Fruit fly (Drosophila melanogaster) whole organism, pupa: ENCODE measurements around the gene CG3176.

ENCODE experiments used
- CG10348 ChIP-seq: fragments of 200-800 bp; sonication (Bioruptor generic); IDR thresholded peaks from 2 replicates; pipeline ENCODE4 v1.3.6; 2022; ENCODE audit warnings: missing biosample characterization, missing genetic modification characterization
- CG13204 ChIP-seq: fragments of 200-800 bp; sonication (Bioruptor generic); optimal IDR thresholded peaks from 2 replicates; lab custom pipeline; 2018; ENCODE audit warnings: missing biosample characterization, mild to moderate bottlenecking, missing genetic modification characterization, moderate library complexity
- CG14655 ChIP-seq: fragments of 200-800 bp; sonication (Bioruptor generic); optimal IDR thresholded peaks from 3 replicates; lab custom pipeline; 2017; ENCODE audit warnings: mild to moderate bottlenecking, missing biosample characterization, missing genetic modification reagents, missing genetic modification characterization
- CG15710 ChIP-seq: fragments of 200-800 bp; sonication (Bioruptor generic); optimal IDR thresholded peaks from 2 replicates; lab custom pipeline; 2018; ENCODE audit warnings: missing biosample characterization, mild to moderate bottlenecking, missing genetic modification characterization, moderate library complexity
- CG4496 ChIP-seq: fragments of 200-800 bp; sonication (Bioruptor generic); IDR thresholded peaks from 3 replicates; pipeline ENCODE4 v1.3.6; 2022; ENCODE audit warnings: missing biosample characterization, missing genetic modification characterization
- EcR ChIP-seq: fragments of 200-800 bp; sonication (Bioruptor generic); optimal IDR thresholded peaks from 3 replicates; lab custom pipeline; 2019; ENCODE audit warnings: missing biosample characterization, missing genetic modification characterization, mild to moderate bottlenecking, moderate library complexity, missing genetic modification reagents
- Ets98B ChIP-seq: fragments of 200-800 bp; sonication (Bioruptor generic); IDR thresholded peaks from 2 replicates; pipeline ENCODE4 v1.3.6; 2022; ENCODE audit warnings: missing biosample characterization, missing genetic modification characterization
- Pif1A ChIP-seq: fragments of 200-800 bp; sonication (Bioruptor generic); optimal IDR thresholded peaks from 3 replicates; lab custom pipeline; 2016; ENCODE audit warnings: missing biosample characterization, missing genetic modification characterization
- fd96Ca ChIP-seq: fragments of 200-800 bp; sonication (Bioruptor generic); IDR thresholded peaks from 3 replicates; pipeline ENCODE4 v1.3.6; 2022; ENCODE audit warnings: missing biosample characterization, missing genetic modification characterization
- gl ChIP-seq: fragments of 200-800 bp; sonication (Bioruptor generic); optimal IDR thresholded peaks from 2 replicates; lab custom pipeline; 2018; ENCODE audit warnings: missing biosample characterization, mild to moderate bottlenecking, missing genetic modification characterization
- rn ChIP-seq: fragments of 200-800 bp; sonication (Bioruptor generic); IDR thresholded peaks from 2 replicates; pipeline ENCODE4 v1.3.6; 2022; ENCODE audit warnings: missing biosample characterization, missing genetic modification characterization

- TF ChIP-seq EcR (GFP tag; lab: Kevin White, UChicago) (no peak), rn (no peak), CG4496 (GFP tag; lab: Robert Waterston, UW) (no peak), CG10348 (GFP tag; lab: Robert Waterston, UW) (no peak), CG14655 (GFP tag; lab: Kevin White, UChicago) (no peak), CG13204 (GFP tag; lab: Kevin White, UChicago) (no peak), Pif1A (GFP tag; lab: Kevin White, UChicago) (no peak), Ets98B (GFP tag; lab: Robert Waterston, UW) (no peak), fd96Ca (no peak), gl (tag; lab: Kevin White, UChicago) (no peak), CG15710 (tag; lab: Kevin White, UChicago) (no peak)
Observed at dm6 chrX:525610-526009, 43.9 kb downstream of the CG3176 start.
